Fruit fly (Drosophila melanogaster): Measurements from ENCODE around the gene CG16782.

CG16782 gene

DNA sequence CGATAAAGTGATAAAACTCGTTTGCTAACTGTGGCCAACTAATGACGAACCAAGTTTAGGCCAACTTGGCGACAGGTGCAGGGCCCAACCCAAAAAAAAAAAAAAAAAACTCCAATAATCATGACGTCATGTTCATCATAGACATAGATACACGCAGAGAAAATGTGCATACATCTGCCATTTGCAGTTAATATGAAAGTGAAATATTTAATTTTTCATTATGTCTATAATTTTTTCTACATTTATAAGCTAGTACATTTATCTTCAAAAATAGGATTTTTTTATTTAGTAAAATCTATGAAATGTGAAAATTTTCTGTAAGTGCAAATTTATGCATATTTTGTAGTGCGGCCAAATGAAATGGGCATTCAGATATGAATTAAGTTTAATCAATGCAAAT lies 28.4 kb downstream of the CG16782 start (continued):
- TF ChIP-seq CG30020 (tag; optimal IDR thresholded peaks at IDR 0.05) = peak; percentile 18
- no peak for TF ChIP-seq Bgb (GFP tag; IDR thresholded peaks at IDR 0.05; ENCODE audit: partially characterized antibody)
- no peak for TF ChIP-seq Fer2 (tag; optimal IDR thresholded peaks at IDR 0.05)
- no peak for TF ChIP-seq NFAT (GFP tag; IDR thresholded peaks at IDR 0.05)
- TF ChIP-seq Dbx (GFP tag; IDR thresholded peaks at IDR 0.05) = 0 out of 3 replicates have a peak, but pooled peaks have one; percentile 40
- no peak for TF ChIP-seq ftz-f1 (GFP tag; optimal IDR thresholded peaks at IDR 0.05)
- no peak for TF ChIP-seq Myb (GFP tag; optimal IDR thresholded peaks at IDR 0.05)
- peak; percentile 0 for TF ChIP-seq trh (GFP tag; optimal IDR thresholded peaks at IDR 0.05)
- TF ChIP-seq CG11723 (GFP tag; optimal IDR thresholded peaks at IDR 0.05) = no peak
- no peak for TF ChIP-seq Elba2 (GFP tag; optimal IDR thresholded peaks at IDR 0.05)
- peak; percentile 36 for TF ChIP-seq HmgZ (tag; optimal IDR thresholded peaks at IDR 0.05)
- TF ChIP-seq crc (GFP tag; optimal IDR thresholded peaks at IDR 0.05) = no peak
- TF ChIP-seq lab (GFP tag; optimal IDR thresholded peaks at IDR 0.05) = peak; percentile 60
- TF ChIP-seq CG2120 (GFP tag; optimal IDR thresholded peaks at IDR 0.05) = peak; percentile 67
- TF ChIP-seq wor (GFP tag; IDR thresholded peaks at IDR 0.05) = peak; percentile 72
- TF ChIP-seq CG33557 (GFP tag; optimal IDR thresholded peaks at IDR 0.05) = no peak
- TF ChIP-seq tna (GFP tag; IDR thresholded peaks at IDR 0.05; ENCODE audit: partially characterized antibody) = no peak
- no peak for TF ChIP-seq YL-1 (GFP tag; optimal IDR thresholded peaks at IDR 0.05)
- no peak for TF ChIP-seq HmgD (GFP tag; optimal IDR thresholded peaks at IDR 0.05)
- no peak for TF ChIP-seq CG12744 (GFP tag; optimal IDR thresholded peaks at IDR 0.05)
- TF ChIP-seq CG4360 (GFP tag; IDR thresholded peaks at IDR 0.05) = 0 out of 2 replicates have a peak, but pooled peaks have one; percentile 27
- peak; percentile 2 for TF ChIP-seq scrt (GFP tag; optimal IDR thresholded peaks at IDR 0.05)
- TF ChIP-seq row (GFP tag; IDR thresholded peaks at IDR 0.05) = peak; percentile 86
- peak; percentile 59 for TF ChIP-seq HLH3B (GFP tag; IDR thresholded peaks at IDR 0.05)
- no peak for TF ChIP-seq ab (GFP tag; optimal IDR thresholded peaks at IDR 0.05)
- no peak for TF ChIP-seq CG8281 (tag; optimal IDR thresholded peaks at IDR 0.05)
- no peak for TF ChIP-seq CG8290 (GFP tag; optimal IDR thresholded peaks at IDR 0.05)
- no peak for TF ChIP-seq CG8290 (tag; optimal IDR thresholded peaks at IDR 0.05)
- TF ChIP-seq dpn (GFP tag; optimal IDR thresholded peaks at IDR 0.05) = peak; percentile 3 to 56
- TF ChIP-seq CG14014 (GFP tag; IDR thresholded peaks at IDR 0.05) = peak; percentile 84
- TF ChIP-seq CG8924 (tag; optimal IDR thresholded peaks at IDR 0.05) = peak; percentile 74
- peak; percentile 10 to 43 for TF ChIP-seq chif (GFP tag; optimal IDR thresholded peaks at IDR 0.05)
- 0 out of 2 replicates have a peak, but pooled peaks have one; percentile 19 for TF ChIP-seq Poxn (GFP tag; IDR thresholded peaks at IDR 0.05)
- TF ChIP-seq CG31224 (GFP tag; IDR thresholded peaks at IDR 0.05) = peak; percentile 68
- peak; percentile 83 for TF ChIP-seq CG34422 (GFP tag; IDR thresholded peaks at IDR 0.05)
- TF ChIP-seq PHDP (tag; optimal IDR thresholded peaks at IDR 0.05) = peak; percentile 77
- peak; percentile 8 for TF ChIP-seq Vsx1 (GFP tag; optimal IDR thresholded peaks at IDR 0.05)
- peak; percentile 12 for TF ChIP-seq CG12299 (tag; optimal IDR thresholded peaks at IDR 0.05)
- TF ChIP-seq CG12942 (GFP tag; optimal IDR thresholded peaks at IDR 0.05) = peak; percentile 47
- no peak for TF ChIP-seq pnt (GFP tag; optimal IDR thresholded peaks at IDR 0.05)
- peak; percentile 46 for TF ChIP-seq gcm (GFP tag; optimal IDR thresholded peaks at IDR 0.05)
- TF ChIP-seq onecut (GFP tag; IDR thresholded peaks at IDR 0.05) = no peak
- peak in 1 of 3 experiments; percentile 48 for TF ChIP-seq lola (GFP tag; optimal IDR thresholded peaks at IDR 0.05)
- TF ChIP-seq Nf-YC (tag; optimal IDR thresholded peaks at IDR 0.05) = peak; percentile 61
- peak; percentile 87 for TF ChIP-seq Ptx1 (GFP tag; IDR thresholded peaks at IDR 0.05)
- 0 out of 3 replicates have a peak, but pooled peaks have one; percentile 15 for TF ChIP-seq Aef1 (GFP tag; IDR thresholded peaks at IDR 0.05)
- TF ChIP-seq hb (GFP tag; IDR thresholded peaks at IDR 0.05; ENCODE audit: partially characterized antibody) = no peak
- TF ChIP-seq salm (tag; optimal IDR thresholded peaks at IDR 0.05) = peak; percentile 31
- TF ChIP-seq exex (tag; optimal IDR thresholded peaks at IDR 0.05) = no peak
- no peak for TF ChIP-seq CG6791 (GFP tag; IDR thresholded peaks at IDR 0.05; ENCODE audit: partially characterized antibody)
- peak; percentile 14 for TF ChIP-seq CG10543 (GFP tag; optimal IDR thresholded peaks at IDR 0.05)
